Fruit fly (Drosophila melanogaster) whole organism, pupa: Measurements from ENCODE around the gene ATPsyndelta.

Experiments used
- CG15710 ChIP-seq: fragments of 200-800 bp; sonication (Bioruptor generic); optimal IDR thresholded peaks from 2 replicates; lab custom pipeline; 2018; ENCODE audit warnings: missing biosample characterization, mild to moderate bottlenecking, missing genetic modification characterization, moderate library complexity
- CG17806 ChIP-seq: fragments of 200-800 bp; sonication (Bioruptor generic); optimal IDR thresholded peaks from 2 replicates; lab custom pipeline; 2018; ENCODE audit warnings: missing biosample characterization, mild to moderate bottlenecking, missing genetic modification characterization, moderate library complexity
- CG4496 ChIP-seq: fragments of 200-800 bp; sonication (Bioruptor generic); IDR thresholded peaks from 3 replicates; pipeline ENCODE4 v1.3.6; 2022; ENCODE audit warnings: missing biosample characterization, missing genetic modification characterization
- CG8301 ChIP-seq: fragments of 200-800 bp; sonication (Bioruptor generic); optimal IDR thresholded peaks from 2 replicates; lab custom pipeline; 2018; ENCODE audit warnings: missing biosample characterization, mild to moderate bottlenecking, missing genetic modification characterization
- CG9948 ChIP-seq: fragments of 200-800 bp; sonication (Bioruptor generic); optimal IDR thresholded peaks from 2 replicates; lab custom pipeline; 2018; ENCODE audit warnings: missing biosample characterization, mild to moderate bottlenecking, missing genetic modification characterization, moderate library complexity
- EcR ChIP-seq: fragments of 200-800 bp; sonication (Bioruptor generic); optimal IDR thresholded peaks from 3 replicates; lab custom pipeline; 2019; ENCODE audit warnings: missing biosample characterization, missing genetic modification characterization, mild to moderate bottlenecking, moderate library complexity, missing genetic modification reagents
- Ets98B ChIP-seq: fragments of 200-800 bp; sonication (Bioruptor generic); IDR thresholded peaks from 2 replicates; pipeline ENCODE4 v1.3.6; 2022; ENCODE audit warnings: missing biosample characterization, missing genetic modification characterization
- Pif1B ChIP-seq: fragments of 200-800 bp; sonication (Bioruptor generic); optimal IDR thresholded peaks from 3 replicates; lab custom pipeline; 2016; ENCODE audit warnings: missing biosample characterization, missing genetic modification characterization
- gl ChIP-seq: fragments of 200-800 bp; sonication (Bioruptor generic); optimal IDR thresholded peaks from 2 replicates; lab custom pipeline; 2018; ENCODE audit warnings: missing biosample characterization, mild to moderate bottlenecking, missing genetic modification characterization

DNA sequence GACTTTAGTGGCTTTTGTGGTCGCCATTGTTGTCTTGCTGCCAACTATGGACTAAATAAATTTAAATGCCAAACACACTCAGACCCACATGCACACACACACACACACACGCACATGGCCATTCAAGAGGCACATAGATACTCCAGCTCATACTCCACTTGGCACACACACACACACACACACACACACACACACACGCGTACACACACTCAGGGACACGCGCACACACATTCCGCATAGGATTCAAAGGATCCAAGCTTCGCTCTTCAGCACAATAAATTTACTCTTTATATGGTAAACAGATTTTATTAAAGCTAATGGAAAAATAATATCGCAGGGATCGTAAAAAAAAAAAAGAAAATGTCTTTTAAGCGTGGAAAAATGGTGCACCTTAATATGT is 29.9 kb upstream of the ATPsyndelta start:
- TF ChIP-seq gl (tag; lab: Kevin White, UChicago) (no peak), EcR (GFP tag; lab: Kevin White, UChicago) (no peak), Ets98B (GFP tag; lab: Robert Waterston, UW) (no peak), CG9948 (tag; lab: Kevin White, UChicago) (no peak), CG4496 (no peak), CG15710 (tag; lab: Kevin White, UChicago) (no peak), CG17806 (tag; lab: Kevin White, UChicago) (no peak), CG8301 (no peak), Pif1B (GFP tag; lab: Kevin White, UChicago) (no peak)
